Worm (Caenorhabditis elegans) whole organism, L4/young adult: ENCODE data around the gene C08A9.10.

Source experiments
- dao-5 ChIP-seq: sonication (generic microtip); optimal IDR thresholded peaks from 2 replicates; lab custom pipeline; 2016; ENCODE audit warnings: missing genotype, missing genetic modification characterization, moderate library complexity, missing compliant biosample characterization
- him-1 ChIP-seq: sonication (generic microtip); optimal IDR thresholded peaks from 2 replicates; lab custom pipeline; 2016; ENCODE audit warnings: missing genotype, missing genetic modification reagents, missing genetic modification characterization, missing compliant biosample characterization

ce11 chrX:17096508-17097234 is 15.7 kb downstream of the C08A9.10 start, which contains the start of gene lido-1:
- TF ChIP-seq him-1 (tag; lab: Kevin White, UChicago), result no peak
- TF ChIP-seq dao-5 (tag; lab: Kevin White, UChicago), result no peak
